Worm (Caenorhabditis elegans) whole organism, L1 larva: Measurements from ENCODE around the gene C41G11.1.
A peak's percentile ranks its signal among the peaks of the same experiment; 100 is the strongest.

Experiments used
- aha-1 ChIP-seq: fragments of 150-350 bp; optimal IDR thresholded peaks from 2 replicates; lab custom pipeline; 2014; ENCODE audit warnings: missing biosample characterization, missing genetic modification characterization
- ama-1 ChIP-seq: fragments of 150-350 bp; optimal IDR thresholded peaks from 2 replicates; lab custom pipeline; 2014
- ceh-8 ChIP-seq: fragments of 200-800 bp; sonication (Bioruptor generic); optimal IDR thresholded peaks from 2 replicates; lab custom pipeline; 2018; ENCODE audit warnings: mild to moderate bottlenecking, missing genetic modification characterization, moderate library complexity, missing compliant biosample characterization
- efl-1 ChIP-seq, 4 experiments: fragments of 150-350 bp; optimal IDR thresholded peaks in 3 of 4; peaks in 1 of 4; 1 replicate in 1 of 4; 2 replicates in 3 of 4; lab custom pipeline; 2014; ENCODE audit warnings: missing biosample characterization in 2 of 4, missing genetic modification characterization in 2 of 4, missing genetic modification reagents in 2 of 4
- elt-2 ChIP-seq: sonication (generic microtip); optimal IDR thresholded peaks from 2 replicates; lab custom pipeline; 2016; ENCODE audit warnings: missing genetic modification characterization, mild to moderate bottlenecking, inconsistent platforms, missing compliant biosample characterization, missing genetic modification reagents
- lin-14 ChIP-seq: fragments of 200-800 bp; sonication (Bioruptor generic); optimal IDR thresholded peaks from 2 replicates; lab custom pipeline; 2018; ENCODE audit warnings: mild to moderate bottlenecking, missing genetic modification characterization, moderate library complexity, missing compliant biosample characterization
- mab-9 ChIP-seq: fragments of 200-800 bp; sonication (Bioruptor generic); IDR thresholded peaks from 2 replicates; pipeline ENCODE4 v1.3.6; 2022; ENCODE audit warnings: missing genetic modification reagents, missing genetic modification characterization, missing compliant biosample characterization
- nhr-20 ChIP-seq: sonication (generic microtip); optimal IDR thresholded peaks from 2 replicates; lab custom pipeline; 2016; ENCODE audit warnings: mild to moderate bottlenecking, missing genetic modification characterization, missing compliant biosample characterization
- nhr-71 ChIP-seq: sonication (generic microtip); optimal IDR thresholded peaks from 2 replicates; lab custom pipeline; 2016; ENCODE audit warnings: mild to moderate bottlenecking, missing genetic modification characterization, moderate library complexity, missing compliant biosample characterization

The C41G11.1 gene

DNA sequence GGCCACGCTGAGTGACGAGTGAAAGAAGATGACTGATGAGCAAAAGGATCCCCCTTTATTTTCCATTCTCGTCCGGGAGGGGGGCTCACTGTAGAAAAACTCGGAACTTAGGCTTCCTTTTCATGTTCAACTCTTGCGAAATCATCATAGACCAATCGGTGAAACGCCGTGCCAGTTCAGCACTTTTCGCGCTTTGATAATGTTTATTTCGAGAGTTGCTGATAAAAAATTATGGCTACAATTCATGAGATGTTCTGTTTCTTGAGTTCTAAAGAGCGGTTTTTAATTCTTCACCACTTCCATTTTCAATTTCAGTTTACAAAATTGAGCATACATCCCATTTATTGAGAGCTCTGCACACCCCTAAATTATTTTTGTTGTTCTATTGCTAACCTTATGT lies 49.2 kb downstream of the C41G11.1 start:
- TF ChIP-seq nhr-20 = no peak

DNA sequence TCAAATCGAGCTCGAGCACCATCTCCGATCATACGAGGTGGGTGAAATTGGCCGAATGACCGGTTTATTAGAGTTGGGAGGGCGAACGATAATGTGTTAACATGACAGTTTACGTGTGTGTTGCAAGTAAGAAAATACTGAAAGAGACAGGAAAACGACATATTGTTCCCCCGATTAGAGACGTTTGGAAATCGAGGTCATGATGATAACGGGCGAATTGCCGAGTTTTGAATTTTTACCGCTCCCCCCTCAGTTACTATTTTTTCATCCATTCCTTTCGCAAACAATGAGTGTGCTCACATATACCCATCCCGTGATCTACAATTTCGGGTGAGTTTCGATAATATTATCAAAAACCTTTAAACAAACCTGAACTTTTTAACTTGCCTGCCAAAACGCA lies 50.3 kb downstream of the C41G11.1 start:
- no peak for TF ChIP-seq ama-1 (lab: Kevin White, UChicago)
- TF ChIP-seq aha-1 = no peak
- TF ChIP-seq ceh-8 (GFP tag; lab: Kevin White, UChicago) = no peak
- TF ChIP-seq mab-9 (GFP tag; lab: Robert Waterston, UW) = no peak
- no peak for TF ChIP-seq efl-1 (optimal IDR thresholded peaks at IDR 0.05; lab: Kevin White, UChicago)
- TF ChIP-seq efl-1 (GFP tag; optimal IDR thresholded peaks at IDR 0.05 in 1 of 2; lab: Kevin White, UChicago) = no peak
- peak; percentile 7 for TF ChIP-seq lin-14 (GFP tag; lab: Kevin White, UChicago)
- TF ChIP-seq elt-2 (tag; lab: Kevin White, UChicago) = peak; percentile 69
- no peak for TF ChIP-seq nhr-71 (tag; lab: Kevin White, UChicago)
